Fruit fly (Drosophila melanogaster) whole organism, wandering third instar larva: ENCODE results near the gene Grip128.

Experiments
- Abd-B ChIP-seq: fragments of >200 bp; optimal IDR thresholded peaks from 2 replicates; lab custom pipeline; 2017; ENCODE audit warnings: missing biosample characterization, missing genetic modification characterization
- CG32264 ChIP-seq: fragments of 200-800 bp; sonication (Bioruptor generic); optimal IDR thresholded peaks from 2 replicates; lab custom pipeline; 2016; ENCODE audit warnings: missing biosample characterization, missing genetic modification characterization
- CG9705 ChIP-seq: fragments of 200-800 bp; sonication (Bioruptor generic); optimal IDR thresholded peaks from 2 replicates; lab custom pipeline; 2018; ENCODE audit warnings: missing biosample characterization, mild to moderate bottlenecking, missing genetic modification characterization
- CrebA ChIP-seq: fragments of 200-800 bp; sonication (Bioruptor generic); optimal IDR thresholded peaks from 2 replicates; lab custom pipeline; 2016; ENCODE audit warnings: missing biosample characterization, mild to moderate bottlenecking, missing genetic modification characterization, borderline replicate concordance
- Dfd ChIP-seq: fragments of >200 bp; optimal IDR thresholded peaks from 2 replicates; lab custom pipeline; 2017; ENCODE audit warnings: missing biosample characterization, missing genetic modification characterization
- Dif ChIP-seq: fragments of 200-275, 200-300 bp; sonication (Bioruptor generic); optimal IDR thresholded peaks from 2 replicates; lab custom pipeline; 2018; ENCODE audit warnings: missing biosample characterization, missing genetic modification characterization; ENCODE audit not compliant: partially characterized antibody
- GATAd ChIP-seq: sonication (Bioruptor generic); optimal IDR thresholded peaks from 2 replicates; lab custom pipeline; 2016; ENCODE audit warnings: missing biosample characterization, missing genetic modification characterization
- HLH106 ChIP-seq: fragments of 200-800 bp; optimal IDR thresholded peaks from 3 replicates; lab custom pipeline; 2019; ENCODE audit warnings: missing biosample characterization, mild to moderate bottlenecking, missing genetic modification characterization, moderate library complexity
- Hnf4 ChIP-seq: fragments of 200-800 bp; sonication (Bioruptor generic); optimal IDR thresholded peaks from 2 replicates; lab custom pipeline; 2016; ENCODE audit warnings: missing biosample characterization, mild to moderate bottlenecking, missing genetic modification characterization
- Hr78 ChIP-seq: fragments of >200 bp; optimal IDR thresholded peaks from 2 replicates; lab custom pipeline; 2017; ENCODE audit warnings: missing biosample characterization, missing genetic modification characterization
- Hr83 ChIP-seq: fragments of 200-300 bp; sonication (Bioruptor generic); optimal IDR thresholded peaks from 2 replicates; lab custom pipeline; 2016; ENCODE audit warnings: missing biosample characterization, mild to moderate bottlenecking, missing genetic modification characterization, moderate library complexity; ENCODE audit not compliant: poor library complexity, severe bottlenecking
- Jra ChIP-seq: sonication (Bioruptor generic); optimal IDR thresholded peaks from 2 replicates; lab custom pipeline; 2016; ENCODE audit warnings: missing biosample characterization, missing genetic modification characterization
- Mio ChIP-seq: sonication (Bioruptor generic); optimal IDR thresholded peaks from 2 replicates; lab custom pipeline; 2016; ENCODE audit warnings: missing biosample characterization, missing genetic modification characterization
- Myc ChIP-seq: fragments of >200 bp; optimal IDR thresholded peaks from 2 replicates; lab custom pipeline; 2017
- N ChIP-seq: fragments of >200 bp; optimal IDR thresholded peaks from 2 replicates; lab custom pipeline; 2018; ENCODE audit warnings: missing biosample characterization, missing external identifiers, missing genetic modification characterization
- OdsH ChIP-seq: fragments of 200-800 bp; sonication (Bioruptor generic); optimal IDR thresholded peaks from 2 replicates; lab custom pipeline; 2016; ENCODE audit warnings: missing biosample characterization, mild to moderate bottlenecking, missing genetic modification characterization
- Rel ChIP-seq, 2 experiments: fragments of 200-800 bp; sonication (Bioruptor generic) in 1 of 2; optimal IDR thresholded peaks; 2 replicates in 1 of 2; 3 replicates in 1 of 2; lab custom pipeline; 2016 to 2019; ENCODE audit warnings: mild to moderate bottlenecking in 2 of 2, missing biosample characterization in 2 of 2, missing genetic modification characterization in 2 of 2, moderate library complexity in 1 of 2
- Sp1 ChIP-seq: fragments of 200-800 bp; sonication (Bioruptor generic); optimal IDR thresholded peaks from 3 replicates; lab custom pipeline; 2019; ENCODE audit warnings: missing biosample characterization, mild to moderate bottlenecking, missing genetic modification characterization, moderate library complexity
- Vsx2 ChIP-seq: fragments of 200-300, 225-300 bp; sonication (Bioruptor generic); optimal IDR thresholded peaks from 2 replicates; lab custom pipeline; 2018; ENCODE audit warnings: missing biosample characterization, missing genetic modification characterization; ENCODE audit not compliant: partially characterized antibody
- br ChIP-seq: fragments of 200-800 bp; sonication (Bioruptor generic); optimal IDR thresholded peaks from 2 replicates; lab custom pipeline; 2016; ENCODE audit warnings: missing biosample characterization, missing genetic modification characterization
- brk ChIP-seq: fragments of 200-800 bp; sonication (Bioruptor generic); optimal IDR thresholded peaks from 2 replicates; lab custom pipeline; 2016; ENCODE audit warnings: missing biosample characterization, mild to moderate bottlenecking, missing genetic modification characterization
- dl ChIP-seq, 2 experiments: fragments of 175-275, 200-275 bp in 1 of 2; fragments of 200-275 bp in 1 of 2; sonication (Bioruptor generic); optimal IDR thresholded peaks; lab custom pipeline; 2018; ENCODE audit warnings: mild to moderate bottlenecking in 2 of 2, missing biosample characterization in 2 of 2, missing genetic modification characterization in 2 of 2, moderate library complexity in 2 of 2; ENCODE audit not compliant: partially characterized antibody in 2 of 2, insufficient read depth in 1 of 2
- dmrt93B ChIP-seq: fragments of 200-800 bp; sonication (Bioruptor generic); optimal IDR thresholded peaks from 2 replicates; lab custom pipeline; 2018; ENCODE audit warnings: missing biosample characterization, mild to moderate bottlenecking, missing genetic modification characterization
- dsf ChIP-seq: sonication (Bioruptor generic); optimal IDR thresholded peaks from 2 replicates; lab custom pipeline; 2016; ENCODE audit warnings: missing biosample characterization, missing genetic modification characterization, borderline replicate concordance
- ey ChIP-seq: fragments of 200-800 bp; sonication (Bioruptor generic); optimal IDR thresholded peaks from 2 replicates; lab custom pipeline; 2016; ENCODE audit warnings: missing biosample characterization, missing genetic modification characterization
- foxo ChIP-seq, 2 experiments: fragments of 200-800 bp; sonication (Bioruptor generic); optimal IDR thresholded peaks; 2 replicates in 1 of 2; 3 replicates in 1 of 2; lab custom pipeline; 2016 to 2017; ENCODE audit warnings: missing biosample characterization in 2 of 2, missing genetic modification characterization in 2 of 2
- fru ChIP-seq: fragments of 200-800 bp; sonication (Bioruptor generic); optimal IDR thresholded peaks from 3 replicates; lab custom pipeline; 2016; ENCODE audit warnings: missing biosample characterization, mild to moderate bottlenecking, missing genetic modification characterization
- h ChIP-seq: fragments of 200-800 bp; sonication (Bioruptor generic); optimal IDR thresholded peaks from 3 replicates; lab custom pipeline; 2016; ENCODE audit warnings: missing biosample characterization, mild to moderate bottlenecking, missing genetic modification characterization
- jim ChIP-seq: fragments of 175-275, 200-325 bp; sonication (Bioruptor generic); optimal IDR thresholded peaks from 2 replicates; lab custom pipeline; 2016; ENCODE audit warnings: missing biosample characterization, mild to moderate bottlenecking, missing genetic modification characterization
- lola ChIP-seq: fragments of >200 bp; optimal IDR thresholded peaks from 2 replicates; lab custom pipeline; 2017; ENCODE audit warnings: missing biosample characterization, missing genetic modification characterization
- pan ChIP-seq: fragments of >200 bp; optimal IDR thresholded peaks from 2 replicates; lab custom pipeline; 2017
- psq ChIP-seq: fragments of 200-800 bp; sonication (Bioruptor generic); optimal IDR thresholded peaks from 3 replicates; lab custom pipeline; 2017; ENCODE audit warnings: missing biosample characterization, mild to moderate bottlenecking, missing genetic modification characterization, moderate library complexity
- rgr ChIP-seq: fragments of 200-800 bp; sonication (Bioruptor generic); optimal IDR thresholded peaks from 3 replicates; lab custom pipeline; 2016; ENCODE audit warnings: missing biosample characterization, mild to moderate bottlenecking, missing genetic modification characterization
- sage ChIP-seq: fragments of 200-800 bp; sonication (Bioruptor generic); optimal IDR thresholded peaks from 2 replicates; lab custom pipeline; 2016; ENCODE audit warnings: missing biosample characterization, mild to moderate bottlenecking, missing genetic modification characterization
- sv ChIP-seq: fragments of 200-800 bp; sonication (Bioruptor generic); optimal IDR thresholded peaks from 3 replicates; lab custom pipeline; 2016; ENCODE audit warnings: missing biosample characterization, missing genetic modification characterization
- tai ChIP-seq: sonication (Bioruptor generic); optimal IDR thresholded peaks from 2 replicates; lab custom pipeline; 2016; ENCODE audit warnings: missing biosample characterization, missing genetic modification characterization
- usp ChIP-seq: fragments of >200 bp; optimal IDR thresholded peaks from 2 replicates; lab custom pipeline; 2017; ENCODE audit warnings: missing biosample characterization, missing genetic modification characterization
- woc ChIP-seq: sonication (Bioruptor generic); optimal IDR thresholded peaks from 2 replicates; lab custom pipeline; 2016; ENCODE audit warnings: missing biosample characterization, mild to moderate bottlenecking, missing genetic modification characterization

The Grip128 gene

dm6 chrX:15450327-15450644, 21.6 kb downstream of the Grip128 start:
- no peak for TF ChIP-seq br (GFP tag; lab: Kevin White, UChicago)

- TF ChIP-seq fru (GFP tag; lab: Kevin White, UChicago), result peak; percentile 29
- TF ChIP-seq CG9705 (GFP tag; lab: Kevin White, UChicago), result no peak
- no peak for TF ChIP-seq Dfd
- no peak for TF ChIP-seq OdsH (GFP tag; lab: Kevin White, UChicago)
- no peak for TF ChIP-seq Hr78 (GFP tag; lab: Kevin White, UChicago)
- TF ChIP-seq Abd-B, result no peak
- peak; percentile 18 for TF ChIP-seq psq
- no peak for TF ChIP-seq GATAd (GFP tag; lab: Kevin White, UChicago)
- TF ChIP-seq Jra (GFP tag; lab: Kevin White, UChicago), result no peak
- no peak for TF ChIP-seq CrebA (GFP tag; lab: Kevin White, UChicago)
- TF ChIP-seq h (GFP tag; lab: Kevin White, UChicago), result peak; percentile 23
- TF ChIP-seq dl (GFP tag; optimal IDR thresholded peaks at IDR 0.05; lab: Kevin White, UChicago; ENCODE audit: insufficient read depth in 1 of 2, partially characterized antibody in 2 of 2), result no peak
- no peak for TF ChIP-seq HLH106 (tag; lab: Kevin White, UChicago)
- no peak for TF ChIP-seq CG32264 (GFP tag; lab: Kevin White, UChicago)
- TF ChIP-seq ey (GFP tag; lab: Kevin White, UChicago), result peak; percentile 29
- peak; percentile 58 for TF ChIP-seq woc (GFP tag; lab: Kevin White, UChicago)
- TF ChIP-seq tai (GFP tag; lab: Kevin White, UChicago), result no peak
- peak; percentile 19 for TF ChIP-seq Hr83 (GFP tag; lab: Kevin White, UChicago)
- peak; percentile 8 for TF ChIP-seq Sp1 (GFP tag; lab: Kevin White, UChicago)
- TF ChIP-seq sv (GFP tag; lab: Kevin White, UChicago), result peak; percentile 1
- TF ChIP-seq foxo (GFP tag; optimal IDR thresholded peaks at IDR 0.05; lab: Kevin White, UChicago), result peak in 1 of 2 experiments; percentile 35
- no peak for TF ChIP-seq usp (GFP tag; lab: Kevin White, UChicago)
- no peak for TF ChIP-seq brk (GFP tag; lab: Kevin White, UChicago)
- no peak for TF ChIP-seq Vsx2
- TF ChIP-seq Mio, result no peak
- no peak for TF ChIP-seq dmrt93B
- TF ChIP-seq jim, result no peak
- TF ChIP-seq N (GFP tag; lab: Kevin White, UChicago), result no peak
- TF ChIP-seq sage (GFP tag; lab: Kevin White, UChicago), result no peak
- no peak for TF ChIP-seq Rel (GFP tag; optimal IDR thresholded peaks at IDR 0.05; lab: Kevin White, UChicago)
- TF ChIP-seq Rel (tag; optimal IDR thresholded peaks at IDR 0.05; lab: Kevin White, UChicago), result peak; percentile 95
- no peak for TF ChIP-seq dsf (GFP tag; lab: Kevin White, UChicago)
- no peak for TF ChIP-seq Myc
- TF ChIP-seq Dif (GFP tag; lab: Kevin White, UChicago), result no peak
- TF ChIP-seq Hnf4 (GFP tag; lab: Kevin White, UChicago), result no peak
- TF ChIP-seq rgr (GFP tag; lab: Kevin White, UChicago), result peak; percentile 17
- peak; percentile 8 for TF ChIP-seq br (GFP tag; lab: Kevin White, UChicago)
- no peak for TF ChIP-seq pan (lab: Kevin White, UChicago)
- no peak for TF ChIP-seq lola (GFP tag; lab: Kevin White, UChicago)
These were observed 22.2 kb downstream of the Grip128 start, which contains the start of the genes Scamp and Ahcy for dm6 chrX:15449490-15450326. Scamp (minus strand) TSS chrX:15449883. Ahcy (plus strand) TSS chrX:15450261.
